Worm (Caenorhabditis elegans) whole organism, late embryonic: ENCODE data around the gene nmgp-1.

Source experiments
- F13H6.1 ChIP-seq: sonication (generic microtip); optimal IDR thresholded peaks from 2 replicates; lab custom pipeline; 2016; ENCODE audit warnings: missing genetic modification characterization, missing compliant biosample characterization
- ceh-14 ChIP-seq: sonication (generic microtip); optimal IDR thresholded peaks from 2 replicates; lab custom pipeline; 2016; ENCODE audit warnings: missing genotype, missing genetic modification characterization, missing compliant biosample characterization
- ceh-18 ChIP-seq: sonication (generic microtip); optimal IDR thresholded peaks from 2 replicates; lab custom pipeline; 2016; ENCODE audit warnings: missing genetic modification characterization, missing compliant biosample characterization
- ceh-45 ChIP-seq: fragments of 200-800 bp; sonication (Bioruptor generic); IDR thresholded peaks from 2 replicates; pipeline ENCODE4 v1.3.6; 2022; ENCODE audit warnings: missing genetic modification reagents, missing genetic modification characterization, missing compliant biosample characterization
- dve-1 ChIP-seq: sonication (generic microtip); optimal IDR thresholded peaks from 2 replicates; lab custom pipeline; 2017; ENCODE audit warnings: antibody characterized with exemption, mild to moderate bottlenecking, missing genetic modification characterization, missing compliant biosample characterization
- hlh-6 ChIP-seq: sonication (generic microtip); optimal IDR thresholded peaks from 2 replicates; lab custom pipeline; 2016; ENCODE audit warnings: missing genotype, missing genetic modification characterization, missing compliant biosample characterization
- pqm-1 ChIP-seq: sonication (generic microtip); optimal IDR thresholded peaks from 2 replicates; lab custom pipeline; 2016; ENCODE audit warnings: missing genetic modification characterization, missing compliant biosample characterization
- unc-55 ChIP-seq: sonication (generic microtip); optimal IDR thresholded peaks from 2 replicates; lab custom pipeline; 2017; ENCODE audit warnings: missing biosample characterization, missing genetic modification reagents, missing genetic modification characterization

DNA sequence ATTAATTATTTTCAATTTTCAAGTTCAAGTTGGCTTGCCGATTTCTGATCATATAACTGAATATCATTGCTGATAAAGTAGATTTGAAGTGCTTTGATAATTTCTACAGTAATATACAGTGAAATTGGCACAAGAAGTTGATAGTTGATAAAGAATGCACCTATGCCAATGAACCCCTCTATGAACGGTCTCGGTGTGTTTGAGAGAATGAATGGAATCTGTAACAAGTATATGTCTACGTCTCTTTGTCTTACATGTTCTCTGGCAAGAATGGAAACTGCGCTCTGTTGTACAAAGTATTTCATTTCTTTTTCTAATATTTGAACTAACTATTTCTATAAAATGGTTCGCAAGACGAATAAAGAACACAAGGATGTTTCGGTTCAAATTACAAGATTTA lies 18.9 kb upstream of the nmgp-1 start, which contains the start of gene T24H7.8:
- TF ChIP-seq ceh-18 (tag; lab: Kevin White, UChicago) (no peak), ceh-45 (GFP tag; lab: Robert Waterston, UW) (no peak), dve-1 (tag; lab: Kevin White, UChicago) (no peak), F13H6.1 (tag; lab: Kevin White, UChicago) (no peak), pqm-1 (tag; lab: Kevin White, UChicago) (no peak), unc-55 (GFP tag; lab: Kevin White, UChicago) (no peak), hlh-6 (tag; lab: Kevin White, UChicago) (no peak), ceh-14 (tag; lab: Kevin White, UChicago) (no peak)
